Worm (Caenorhabditis elegans): Measurements from ENCODE around the gene C14B9.8.

DNA sequence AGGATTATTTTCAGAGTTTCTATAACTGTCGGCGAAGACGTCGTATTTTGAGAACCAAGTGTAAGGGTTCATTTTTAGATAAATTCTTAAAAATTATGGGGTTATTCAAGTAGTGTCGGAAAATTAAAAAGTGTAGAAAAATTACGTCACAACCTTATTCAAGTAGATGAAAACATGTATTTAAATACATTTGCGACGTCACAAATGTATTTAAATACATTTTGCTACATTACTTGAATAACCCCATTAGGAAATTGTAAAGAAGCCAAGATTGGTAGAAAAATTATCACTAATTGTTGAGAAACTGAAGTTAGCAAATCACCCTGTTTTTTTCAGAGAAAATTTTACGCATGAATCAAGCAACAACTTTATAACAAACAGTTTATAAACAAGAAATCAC lies 15.2 kb downstream of the C14B9.8 start:
- no peak for TF ChIP-seq elt-3 (tag; optimal IDR thresholded peaks at IDR 0.05)
- no peak for TF ChIP-seq nhr-23 (tag; optimal IDR thresholded peaks at IDR 0.05)
- TF ChIP-seq jun-1 (tag; optimal IDR thresholded peaks at IDR 0.05) = no peak
- TF ChIP-seq ZK546.5 (tag; optimal IDR thresholded peaks at IDR 0.05) = no peak
- no peak for TF ChIP-seq elt-2 (tag; optimal IDR thresholded peaks at IDR 0.05)
- no peak for TF ChIP-seq pha-4 (tag; optimal IDR thresholded peaks at IDR 0.05)
- TF ChIP-seq nhr-76 (tag; optimal IDR thresholded peaks at IDR 0.05) = no peak
- no peak for TF ChIP-seq ceh-9 (tag; optimal IDR thresholded peaks at IDR 0.05)
- no peak for TF ChIP-seq ztf-11 (tag; optimal IDR thresholded peaks at IDR 0.05)

Data from whole organism, L3 larva.